Worm (Caenorhabditis elegans) whole organism, mixed stage, embryonic: ENCODE measurements around the gene AC7.3.
A peak's percentile ranks its signal among the peaks of the same experiment; 100 is the strongest.

ENCODE experiments used
- M03D4.4 ChIP-seq: sonication (generic microtip); optimal IDR thresholded peaks from 2 replicates; lab custom pipeline; 2017; ENCODE audit warnings: mild to moderate bottlenecking, missing genetic modification characterization, missing compliant biosample characterization
- bed-3 ChIP-seq: fragments of 200-800 bp; sonication (Bioruptor generic); optimal IDR thresholded peaks from 3 replicates; lab custom pipeline; 2018; ENCODE audit warnings: mild to moderate bottlenecking, missing genetic modification characterization, moderate library complexity, missing compliant biosample characterization
- blmp-1 ChIP-seq: fragments of 150-350 bp; optimal IDR thresholded peaks from 2 replicates; lab custom pipeline; 2014; ENCODE audit warnings: missing biosample characterization, missing genetic modification characterization
- ceh-39 ChIP-seq: fragments of 150-350 bp; optimal IDR thresholded peaks from 2 replicates; lab custom pipeline; 2014; ENCODE audit warnings: missing biosample characterization, missing genetic modification characterization
- ceh-83 ChIP-seq: fragments of 200-800 bp; sonication (Bioruptor generic); optimal IDR thresholded peaks from 2 replicates; lab custom pipeline; 2018; ENCODE audit warnings: mild to moderate bottlenecking, missing genetic modification characterization, missing compliant biosample characterization
- ces-1 ChIP-seq: fragments of 150-350 bp; optimal IDR thresholded peaks from 2 replicates; lab custom pipeline; 2014; ENCODE audit warnings: missing biosample characterization, missing genetic modification reagents, missing genetic modification characterization
- cnd-1 ChIP-seq: fragments of 200-800 bp; sonication (Bioruptor generic); optimal IDR thresholded peaks from 2 replicates; lab custom pipeline; 2018; ENCODE audit warnings: mild to moderate bottlenecking, missing genetic modification characterization, missing compliant biosample characterization
- drap-1 ChIP-seq: fragments of 200-800 bp; sonication (Bioruptor generic); optimal IDR thresholded peaks from 3 replicates; lab custom pipeline; 2018; ENCODE audit warnings: mild to moderate bottlenecking, missing genetic modification characterization, missing compliant biosample characterization
- flh-1 ChIP-seq: fragments of 200-800 bp; sonication (Bioruptor generic); optimal IDR thresholded peaks from 2 replicates; lab custom pipeline; 2018; ENCODE audit warnings: mild to moderate bottlenecking, missing genetic modification characterization, moderate library complexity, missing compliant biosample characterization
- ham-2 ChIP-seq: fragments of 200-800 bp; sonication (Bioruptor generic); optimal IDR thresholded peaks from 2 replicates; lab custom pipeline; 2018; ENCODE audit warnings: mild to moderate bottlenecking, missing genetic modification characterization, missing compliant biosample characterization
- hlh-1 ChIP-seq: fragments of 150-350 bp; optimal IDR thresholded peaks from 2 replicates; lab custom pipeline; 2014; ENCODE audit warnings: missing biosample characterization, missing genetic modification reagents, missing genetic modification characterization
- lin-32 ChIP-seq: fragments of 200-800 bp; sonication (Bioruptor generic); optimal IDR thresholded peaks from 2 replicates; lab custom pipeline; 2018; ENCODE audit warnings: mild to moderate bottlenecking, missing genetic modification characterization, missing compliant biosample characterization
- lsy-2 ChIP-seq: fragments of 150-350 bp; optimal IDR thresholded peaks from 2 replicates; lab custom pipeline; 2014; ENCODE audit warnings: missing biosample characterization, missing genetic modification characterization
- mep-1 ChIP-seq: fragments of 150-350 bp; optimal IDR thresholded peaks from 2 replicates; lab custom pipeline; 2017; ENCODE audit warnings: missing biosample characterization, missing genetic modification reagents, missing genetic modification characterization, inconsistent platforms
- mls-2 ChIP-seq: sonication (generic microtip); optimal IDR thresholded peaks from 2 replicates; lab custom pipeline; 2016; ENCODE audit warnings: mild to moderate bottlenecking, missing genetic modification characterization, moderate library complexity, missing compliant biosample characterization
- nhr-12 ChIP-seq: fragments of 150-350 bp; optimal IDR thresholded peaks from 2 replicates; lab custom pipeline; 2014; ENCODE audit warnings: missing biosample characterization, missing genetic modification characterization
- nhr-2 ChIP-seq: fragments of 150-350 bp; optimal IDR thresholded peaks from 2 replicates; lab custom pipeline; 2014; ENCODE audit warnings: missing biosample characterization, missing genetic modification characterization
- nhr-237 ChIP-seq: fragments of 150-350 bp; optimal IDR thresholded peaks from 2 replicates; lab custom pipeline; 2014; ENCODE audit warnings: missing biosample characterization, missing genetic modification characterization
- sem-2 ChIP-seq: fragments of 200-800 bp; sonication (Bioruptor generic); optimal IDR thresholded peaks from 2 replicates; lab custom pipeline; 2018; ENCODE audit warnings: mild to moderate bottlenecking, missing genetic modification characterization, missing compliant biosample characterization
- snpc-4 ChIP-seq: fragments of 150-350 bp; optimal IDR thresholded peaks from 2 replicates; lab custom pipeline; 2014; ENCODE audit warnings: missing biosample characterization, missing genetic modification characterization
- sptf-1 ChIP-seq: sonication (generic microtip); optimal IDR thresholded peaks from 2 replicates; lab custom pipeline; 2017; ENCODE audit warnings: mild to moderate bottlenecking, missing genetic modification characterization, moderate library complexity, missing compliant biosample characterization
- tbx-8 ChIP-seq: fragments of 200-800 bp; sonication (Bioruptor generic); optimal IDR thresholded peaks from 2 replicates; lab custom pipeline; 2018; ENCODE audit warnings: mild to moderate bottlenecking, missing genetic modification characterization, moderate library complexity, missing compliant biosample characterization
- unc-120 ChIP-seq: sonication (generic microtip); optimal IDR thresholded peaks from 2 replicates; lab custom pipeline; 2017; ENCODE audit warnings: missing genetic modification characterization, missing compliant biosample characterization; ENCODE audit not compliant: poor library complexity, severe bottlenecking
- unc-39 ChIP-seq: fragments of 150-350 bp; optimal IDR thresholded peaks from 2 replicates; lab custom pipeline; 2014; ENCODE audit warnings: missing biosample characterization, missing genetic modification characterization
- unc-62 ChIP-seq: fragments of 150-350 bp; optimal IDR thresholded peaks from 2 replicates; lab custom pipeline; 2014; ENCODE audit warnings: missing biosample characterization, missing genetic modification reagents, missing genetic modification characterization
- zip-8 ChIP-seq: fragments of 150-350 bp; optimal IDR thresholded peaks from 2 replicates; lab custom pipeline; 2014; ENCODE audit warnings: missing biosample characterization, missing genetic modification characterization
- ztf-11 ChIP-seq: fragments of 150-350 bp; optimal IDR thresholded peaks from 2 replicates; lab custom pipeline; 2014; ENCODE audit warnings: missing biosample characterization, missing genetic modification characterization

The AC7.3 gene

DNA sequence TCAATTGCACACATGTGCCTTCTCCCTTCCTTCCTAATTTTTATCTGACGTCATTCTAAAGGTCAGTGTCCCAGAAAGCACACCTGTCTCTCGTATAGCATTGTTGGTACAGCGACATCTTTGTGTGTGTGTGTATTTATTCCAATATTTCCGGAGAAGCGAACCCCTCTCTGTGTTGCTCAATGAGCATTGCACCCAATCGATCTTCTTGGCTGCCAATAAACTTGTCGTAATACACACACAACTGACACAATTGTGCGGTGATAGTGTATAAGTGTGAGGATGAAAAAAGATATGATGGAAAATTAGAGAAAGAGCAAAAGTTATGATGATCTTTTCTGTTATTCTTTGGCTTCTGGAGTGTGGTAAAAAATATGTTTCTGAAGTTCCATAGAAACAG, 35.0 kb upstream of the AC7.3 start:
- TF ChIP-seq snpc-4 (tag; lab: Kevin White, UChicago) (no peak), drap-1 (GFP tag; lab: Kevin White, UChicago) (no peak), sem-2 (GFP tag; lab: Kevin White, UChicago) (no peak), mls-2 (tag; lab: Kevin White, UChicago) (no peak), blmp-1 (tag; lab: Kevin White, UChicago) (no peak), lin-32 (GFP tag; lab: Kevin White, UChicago) (peak; percentile 36), ceh-83 (no peak), ces-1 (GFP tag; lab: Kevin White, UChicago) (no peak), zip-8 (tag; lab: Kevin White, UChicago) (peak; percentile 45), nhr-12 (tag; lab: Kevin White, UChicago) (no peak), ham-2 (GFP tag; lab: Kevin White, UChicago) (no peak), tbx-8 (no peak), hlh-1 (tag; lab: Kevin White, UChicago) (peak; percentile 74), nhr-237 (tag; lab: Kevin White, UChicago) (no peak), ceh-39 (tag; lab: Kevin White, UChicago) (peak; percentile 26), nhr-2 (tag; lab: Kevin White, UChicago) (peak; percentile 48), unc-62 (GFP tag; lab: Kevin White, UChicago) (peak; percentile 62), unc-39 (tag; lab: Kevin White, UChicago) (no peak)
- TF ChIP-seq, all 35 proteins: peak for 6

DNA sequence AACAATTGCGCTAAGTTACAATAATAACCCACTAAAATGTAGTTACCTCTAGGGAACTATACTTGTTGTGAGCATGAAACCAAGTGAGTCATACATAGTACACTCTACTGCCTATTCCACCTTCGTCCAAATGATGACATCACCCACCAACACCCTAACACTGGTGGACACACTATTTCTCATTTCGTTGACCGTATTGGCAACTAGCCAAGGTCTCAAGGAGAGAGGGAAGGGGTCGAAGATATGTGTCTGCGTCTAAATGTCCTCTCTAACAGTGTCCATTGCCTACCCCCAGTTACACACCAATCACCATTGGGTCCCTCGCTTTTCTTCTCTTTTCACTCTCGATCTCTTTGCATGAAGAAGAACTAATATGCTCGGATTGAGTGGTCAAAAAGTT, 33.7 kb upstream of the AC7.3 start:
- peak; percentile 59 for TF ChIP-seq ham-2 (GFP tag; lab: Kevin White, UChicago)
- TF ChIP-seq cnd-1 (tag; lab: Kevin White, UChicago): peak; percentile 37
- TF ChIP-seq lsy-2 (tag; lab: Kevin White, UChicago): no peak
- no peak for TF ChIP-seq blmp-1 (tag; lab: Kevin White, UChicago)
- TF ChIP-seq nhr-2 (tag; lab: Kevin White, UChicago): peak; percentile 53
- TF ChIP-seq mls-2 (tag; lab: Kevin White, UChicago): peak; percentile 33
- no peak for TF ChIP-seq ces-1 (GFP tag; lab: Kevin White, UChicago)
- peak; percentile 9 for TF ChIP-seq drap-1 (GFP tag; lab: Kevin White, UChicago)
- peak; percentile 4 for TF ChIP-seq unc-62 (GFP tag; lab: Kevin White, UChicago)
- no peak for TF ChIP-seq sem-2 (GFP tag; lab: Kevin White, UChicago)
- peak; percentile 28 for TF ChIP-seq zip-8 (tag; lab: Kevin White, UChicago)
- peak; percentile 21 for TF ChIP-seq unc-120 (tag; lab: Kevin White, UChicago)
- TF ChIP-seq mep-1: peak; percentile 31
- TF ChIP-seq M03D4.4 (tag; lab: Kevin White, UChicago): peak; percentile 43
- TF ChIP-seq ceh-39 (tag; lab: Kevin White, UChicago): no peak
- peak; percentile 5 for TF ChIP-seq hlh-1 (tag; lab: Kevin White, UChicago)

ce11 chrIV:5078846-5079245, 32.8 kb upstream of the AC7.3 start:
- TF ChIP-seq hlh-1 (tag; lab: Kevin White, UChicago): peak; percentile 18
- TF ChIP-seq flh-1 (GFP tag; lab: Kevin White, UChicago): no peak
- TF ChIP-seq blmp-1 (tag; lab: Kevin White, UChicago): no peak
- TF ChIP-seq ces-1 (GFP tag; lab: Kevin White, UChicago): peak; percentile 75
- TF ChIP-seq ceh-39 (tag; lab: Kevin White, UChicago): no peak
- peak; percentile 13 for TF ChIP-seq mep-1
- TF ChIP-seq unc-120 (tag; lab: Kevin White, UChicago): peak; percentile 59
- peak; percentile 49 for TF ChIP-seq lin-32 (GFP tag; lab: Kevin White, UChicago)
- no peak for TF ChIP-seq sptf-1 (tag; lab: Kevin White, UChicago)
- TF ChIP-seq unc-62 (GFP tag; lab: Kevin White, UChicago): peak; percentile 36
- TF ChIP-seq nhr-2 (tag; lab: Kevin White, UChicago): peak; percentile 63
- TF ChIP-seq cnd-1 (tag; lab: Kevin White, UChicago): peak; percentile 84
- TF ChIP-seq ztf-11 (tag; lab: Kevin White, UChicago): no peak
- no peak for TF ChIP-seq snpc-4 (tag; lab: Kevin White, UChicago)

DNA sequence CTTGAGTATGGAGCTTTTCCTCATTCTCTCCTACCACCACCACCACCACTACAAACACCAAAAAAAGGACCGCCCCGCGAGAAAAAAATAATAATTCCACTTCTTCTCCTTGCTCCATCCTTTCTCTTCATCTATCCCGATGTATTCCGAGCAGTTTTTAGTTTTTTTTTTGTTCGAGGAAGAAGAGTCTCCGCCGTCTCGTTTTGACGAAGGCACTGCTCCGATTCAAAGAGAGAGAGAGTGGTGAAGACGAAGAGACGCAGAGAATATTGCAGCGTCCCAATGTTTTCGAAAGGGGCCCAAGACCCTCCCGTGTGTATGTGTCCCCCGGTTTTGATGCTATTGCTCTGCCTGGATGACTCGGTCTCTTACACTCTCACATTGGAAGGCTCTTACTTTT, 30.5 kb upstream of the AC7.3 start:
- TF ChIP-seq nhr-2 (tag; lab: Kevin White, UChicago): no peak
- TF ChIP-seq bed-3 (GFP tag; lab: Kevin White, UChicago): no peak

DNA sequence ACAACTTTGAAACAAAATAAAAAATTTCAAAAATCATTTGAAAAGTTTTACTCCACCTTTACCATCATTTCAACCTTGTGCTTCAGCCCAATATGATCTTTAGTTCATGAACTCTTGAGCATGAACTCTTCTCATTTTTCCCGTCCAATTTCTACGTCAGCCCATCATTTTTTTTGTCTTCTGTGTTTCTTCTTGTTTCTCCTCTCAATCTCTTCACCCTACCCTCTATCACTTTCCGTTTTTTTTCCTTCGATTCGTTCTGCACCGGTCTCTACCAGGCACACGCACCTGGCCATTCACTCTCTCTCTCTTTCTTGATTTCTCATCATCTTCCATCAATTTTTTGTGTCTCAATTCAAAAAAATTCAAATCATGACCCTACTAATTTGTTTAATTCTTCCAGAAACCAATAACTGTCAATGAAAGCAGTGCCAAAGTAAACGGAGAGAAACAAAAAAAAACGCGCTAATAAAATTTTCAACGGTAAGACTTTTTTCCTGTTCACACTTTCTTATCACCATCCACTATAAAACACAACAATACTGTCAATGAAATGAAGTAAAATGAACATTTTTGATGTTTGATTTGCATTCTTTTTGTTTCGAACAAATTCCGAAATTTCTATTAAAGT, 28.6 kb upstream of the AC7.3 start, which contains the start of gene pygo-1:
pygo-1 (plus strand) TSS at position 404 of the 631 bp plus-strand sequence.
- TF ChIP-seq lsy-2 (tag; lab: Kevin White, UChicago): no peak
- no peak for TF ChIP-seq mep-1
